Worm (Caenorhabditis elegans) whole organism, young adult: Measurements from ENCODE around the gene scl-8.
A peak's percentile ranks its signal among the peaks of the same experiment; 100 is the strongest.

Source experiments
- B0035.1 ChIP-seq: sonication (generic microtip); optimal IDR thresholded peaks from 2 replicates; lab custom pipeline; 2016; ENCODE audit warnings: missing genetic modification characterization, mild to moderate bottlenecking, missing compliant biosample characterization, missing genotype, missing genetic modification reagents
- C17E4.6 ChIP-seq: fragments of 200-800 bp; sonication (Bioruptor generic); IDR thresholded peaks from 2 replicates; pipeline ENCODE4 v1.3.6; 2022; ENCODE audit warnings: missing genetic modification reagents, missing genetic modification characterization, missing compliant biosample characterization
- F33H1.4 ChIP-seq: fragments of 200-800 bp; sonication (Bioruptor generic); IDR thresholded peaks from 2 replicates; pipeline ENCODE4 v1.3.6; 2022; ENCODE audit warnings: missing genetic modification reagents, missing genetic modification characterization, missing compliant biosample characterization
- F37B4.10 ChIP-seq: fragments of 200-800 bp; sonication (Bioruptor generic); IDR thresholded peaks from 2 replicates; pipeline ENCODE4 v1.3.6; 2022; ENCODE audit warnings: missing genetic modification characterization, missing compliant biosample characterization
- F39B2.1 ChIP-seq: fragments of 200-800 bp; sonication (Bioruptor generic); IDR thresholded peaks from 2 replicates; pipeline ENCODE4 v1.3.6; 2022; ENCODE audit warnings: missing genetic modification reagents, missing genetic modification characterization, missing compliant biosample characterization
- Y56A3A.18 ChIP-seq: fragments of 200-800 bp; sonication (Bioruptor generic); IDR thresholded peaks from 2 replicates; pipeline ENCODE4 v1.3.6; 2022; ENCODE audit warnings: missing genetic modification reagents, missing genetic modification characterization, missing compliant biosample characterization
- Y67H2A.10 ChIP-seq: fragments of 200-800 bp; sonication (Bioruptor generic); conservative IDR thresholded peaks from 2 replicates; pipeline ENCODE4 v1.3.6; 2022; ENCODE audit warnings: missing genetic modification reagents, missing genetic modification characterization, missing compliant biosample characterization
- Y79H2A.3 ChIP-seq: fragments of 200-800 bp; sonication (Bioruptor generic); conservative IDR thresholded peaks from 2 replicates; pipeline ENCODE4 v1.3.6; 2022; ENCODE audit warnings: missing genetic modification reagents, missing genetic modification characterization, missing compliant biosample characterization
- akir-1 ChIP-seq: fragments of 200-800 bp; sonication (Bioruptor generic); optimal IDR thresholded peaks from 2 replicates; lab custom pipeline; 2018; ENCODE audit warnings: mild to moderate bottlenecking, missing genetic modification characterization, moderate library complexity, missing compliant biosample characterization
- aptf-2 ChIP-seq: fragments of 200-800 bp; sonication (Bioruptor generic); conservative IDR thresholded peaks from 2 replicates; pipeline ENCODE4 v1.3.6; 2022; ENCODE audit warnings: missing genetic modification reagents, missing genetic modification characterization, missing compliant biosample characterization
- attf-5 ChIP-seq: fragments of 200-800 bp; sonication (Bioruptor generic); optimal IDR thresholded peaks from 2 replicates; lab custom pipeline; 2018; ENCODE audit warnings: mild to moderate bottlenecking, missing genetic modification characterization, missing compliant biosample characterization
- cebp-1 ChIP-seq, 2 experiments: fragments of 200-800 bp in 1 of 2; sonication (Bioruptor generic) in 1 of 2; sonication (generic microtip) in 1 of 2; IDR thresholded peaks in 1 of 2; optimal IDR thresholded peaks in 1 of 2; 2 replicates each; pipeline versions ENCODE4 v1.3.6 to Lab custom; 2017 to 2022; ENCODE audit warnings: missing compliant biosample characterization in 2 of 2, missing genetic modification characterization in 2 of 2, mild to moderate bottlenecking in 1 of 2, missing genetic modification reagents in 1 of 2, moderate library complexity in 1 of 2
- cebp-2 ChIP-seq: fragments of 200-800 bp; sonication (Bioruptor generic); IDR thresholded peaks from 2 replicates; pipeline ENCODE4 v1.3.6; 2022; ENCODE audit warnings: missing genetic modification characterization, missing compliant biosample characterization
- ceh-40 ChIP-seq: fragments of 200-800 bp; sonication (Bioruptor generic); IDR thresholded peaks from 2 replicates; pipeline ENCODE4 v1.3.6; 2022; ENCODE audit warnings: missing genetic modification characterization, missing compliant biosample characterization
- ceh-79 ChIP-seq: sonication (generic microtip); optimal IDR thresholded peaks from 2 replicates; lab custom pipeline; 2017; ENCODE audit warnings: mild to moderate bottlenecking, missing genetic modification characterization, missing compliant biosample characterization
- chd-7 ChIP-seq: sonication (generic microtip); optimal IDR thresholded peaks from 2 replicates; lab custom pipeline; 2016; ENCODE audit warnings: mild to moderate bottlenecking, missing genetic modification characterization, moderate library complexity, missing compliant biosample characterization
- dox-1 ChIP-seq: fragments of 200-800 bp; sonication (Bioruptor generic); IDR thresholded peaks from 2 replicates; pipeline ENCODE4 v1.3.6; 2022; ENCODE audit warnings: missing genetic modification reagents, missing genetic modification characterization, missing compliant biosample characterization
- dpl-1 ChIP-seq: fragments of 150-350 bp; optimal IDR thresholded peaks from 2 replicates; lab custom pipeline; 2014; ENCODE audit warnings: missing biosample characterization, missing genetic modification reagents, missing genetic modification characterization
- egl-44 ChIP-seq: fragments of 200-800 bp; sonication (Bioruptor generic); IDR thresholded peaks from 2 replicates; pipeline ENCODE4 v1.3.6; 2022; ENCODE audit warnings: missing genetic modification reagents, missing genetic modification characterization, missing compliant biosample characterization
- egrh-3 ChIP-seq: fragments of 200-800 bp; sonication (Bioruptor generic); IDR thresholded peaks from 2 replicates; pipeline ENCODE4 v1.3.6; 2022; ENCODE audit warnings: missing genetic modification reagents, missing genetic modification characterization, missing compliant biosample characterization
- ets-4 ChIP-seq: fragments of 200-800 bp; sonication (Bioruptor generic); optimal IDR thresholded peaks from 2 replicates; lab custom pipeline; 2018; ENCODE audit warnings: mild to moderate bottlenecking, missing genetic modification characterization, missing compliant biosample characterization
- fkh-3 ChIP-seq: sonication (generic microtip); optimal IDR thresholded peaks from 2 replicates; lab custom pipeline; 2016; ENCODE audit warnings: mild to moderate bottlenecking, missing genetic modification characterization, missing compliant biosample characterization
- hmg-1.2 ChIP-seq: fragments of 200-800 bp; sonication (Bioruptor generic); IDR thresholded peaks from 2 replicates; pipeline ENCODE4 v1.3.6; 2022; ENCODE audit warnings: missing genetic modification reagents, missing genetic modification characterization, missing compliant biosample characterization
- hmg-20 ChIP-seq: fragments of 200-800 bp; sonication (Bioruptor generic); IDR thresholded peaks from 2 replicates; pipeline ENCODE4 v1.3.6; 2022; ENCODE audit warnings: missing genetic modification reagents, missing genetic modification characterization, missing compliant biosample characterization
- lag-1 ChIP-seq: fragments of 200-800 bp; sonication (Bioruptor generic); IDR thresholded peaks from 2 replicates; pipeline ENCODE4 v1.3.6; 2022; ENCODE audit warnings: missing genetic modification reagents, missing genetic modification characterization, missing compliant biosample characterization
- lin-35 ChIP-seq, 3 experiments: fragments of 150-350 bp in 2 of 3; sonication (generic microtip) in 1 of 3; optimal IDR thresholded peaks; 2 replicates each; lab custom pipeline; 2014 to 2018; ENCODE audit warnings: missing biosample characterization in 3 of 3, missing genetic modification characterization in 3 of 3, missing genetic modification reagents in 3 of 3
- lin-54 ChIP-seq: fragments of 200-800 bp; sonication (Bioruptor generic); optimal IDR thresholded peaks from 2 replicates; lab custom pipeline; 2018; ENCODE audit warnings: mild to moderate bottlenecking, missing genetic modification characterization, missing compliant biosample characterization
- madf-8 ChIP-seq: fragments of 200-800 bp; sonication (Bioruptor generic); conservative IDR thresholded peaks from 2 replicates; pipeline ENCODE4 v1.3.6; 2022; ENCODE audit warnings: missing genetic modification reagents, missing genetic modification characterization, missing compliant biosample characterization
- mcd-1 ChIP-seq: fragments of 200-800 bp; sonication (Bioruptor generic); IDR thresholded peaks from 2 replicates; pipeline ENCODE4 v1.3.6; 2022; ENCODE audit warnings: missing genetic modification reagents, missing genetic modification characterization, missing compliant biosample characterization
- mes-4 ChIP-seq: sonication (generic microtip); optimal IDR thresholded peaks from 2 replicates; lab custom pipeline; 2016; ENCODE audit warnings: missing genotype, missing genetic modification characterization, missing compliant biosample characterization
- nfya-1 ChIP-seq: sonication (generic microtip); optimal IDR thresholded peaks from 2 replicates; lab custom pipeline; 2017; ENCODE audit warnings: antibody characterized with exemption, missing compliant biosample characterization, missing genetic modification characterization, borderline replicate concordance; ENCODE audit not compliant: insufficient read depth
- nfya-2 ChIP-seq: fragments of 200-800 bp; sonication (Bioruptor generic); IDR thresholded peaks from 2 replicates; pipeline ENCODE4 v1.3.6; 2022; ENCODE audit warnings: missing genetic modification reagents, missing genetic modification characterization, missing compliant biosample characterization
- nfyb-1 ChIP-seq: fragments of 200-800 bp; sonication (Bioruptor generic); IDR thresholded peaks from 2 replicates; pipeline ENCODE4 v1.3.6; 2022; ENCODE audit warnings: missing genetic modification reagents, missing genetic modification characterization, missing compliant biosample characterization
- sdz-38 ChIP-seq: sonication (generic microtip); optimal IDR thresholded peaks from 2 replicates; lab custom pipeline; 2016; ENCODE audit warnings: missing genotype, missing genetic modification characterization, missing compliant biosample characterization
- zfh-2 ChIP-seq: fragments of 200-800 bp; sonication (Bioruptor generic); conservative IDR thresholded peaks from 2 replicates; pipeline ENCODE4 v1.3.6; 2022; ENCODE audit warnings: missing genetic modification reagents, missing genetic modification characterization, missing compliant biosample characterization
- ztf-18 ChIP-seq: sonication (generic microtip); optimal IDR thresholded peaks from 2 replicates; lab custom pipeline; 2016; ENCODE audit warnings: missing genotype, mild to moderate bottlenecking, missing genetic modification characterization, missing compliant biosample characterization
- ztf-22 ChIP-seq: fragments of 200-800 bp; sonication (Bioruptor generic); optimal IDR thresholded peaks from 2 replicates; lab custom pipeline; 2018; ENCODE audit warnings: mild to moderate bottlenecking, missing genetic modification characterization, moderate library complexity, missing compliant biosample characterization
- ztf-25 ChIP-seq: fragments of 200-800 bp; sonication (Bioruptor generic); IDR thresholded peaks from 2 replicates; pipeline ENCODE4 v1.3.6; 2022; ENCODE audit warnings: missing genetic modification reagents, missing genetic modification characterization, missing compliant biosample characterization

Gene scl-8

ce11 chrIV:13071445-13071844 lies at the start of gene scl-8:
scl-8 (plus strand) TSS chrIV:13071745.
- no peak for TF ChIP-seq ceh-40
- no peak for TF ChIP-seq ets-4 (GFP tag; lab: Kevin White, UChicago)
- no peak for TF ChIP-seq lag-1 (GFP tag; lab: Robert Waterston, UW)
- TF ChIP-seq lin-35 (GFP tag; optimal IDR thresholded peaks at IDR 0.05; lab: Kevin White, UChicago), result no peak
- no peak for TF ChIP-seq F37B4.10 (GFP tag; lab: Robert Waterston, UW)
- TF ChIP-seq chd-7 (tag; lab: Kevin White, UChicago), result no peak
- no peak for TF ChIP-seq ztf-18 (tag; lab: Kevin White, UChicago)
- TF ChIP-seq mcd-1, result no peak
- no peak for TF ChIP-seq B0035.1 (tag; lab: Kevin White, UChicago)
- TF ChIP-seq ztf-22 (GFP tag; lab: Kevin White, UChicago), result no peak
- no peak for TF ChIP-seq ztf-25 (GFP tag; lab: Robert Waterston, UW)
- no peak for TF ChIP-seq akir-1
- TF ChIP-seq, all 124 proteins: peak for 0

- TF ChIP-seq lin-54 (GFP tag; lab: Kevin White, UChicago) (no peak), egl-44 (GFP tag; lab: Robert Waterston, UW) (no peak), hmg-1.2 (GFP tag; lab: Robert Waterston, UW) (0 out of 2 replicates have a peak, but pooled peaks have one; percentile 16), ceh-79 (tag; lab: Kevin White, UChicago) (no peak), cebp-2 (peak; percentile 90), egrh-3 (GFP tag; lab: Robert Waterston, UW) (peak; percentile 42; the same call in 1 of the 2 replicates), C17E4.6 (GFP tag; lab: Robert Waterston, UW) (no peak), dpl-1 (GFP tag; lab: Kevin White, UChicago) (no peak), attf-5 (GFP tag; lab: Kevin White, UChicago) (no peak), nfya-1 (tag; lab: Kevin White, UChicago) (no peak), Y79H2A.3 (GFP tag; lab: Robert Waterston, UW) (no peak), mcd-1 (no peak), mes-4 (no peak), nfya-2 (GFP tag; lab: Robert Waterston, UW) (no peak), F37B4.10 (GFP tag; lab: Robert Waterston, UW) (no peak), Y56A3A.18 (GFP tag; lab: Robert Waterston, UW) (no peak), F33H1.4 (no peak), Y67H2A.10 (GFP tag; lab: Robert Waterston, UW) (no peak), madf-8 (GFP tag; lab: Robert Waterston, UW) (no peak), F39B2.1 (GFP tag; lab: Robert Waterston, UW) (no peak), aptf-2 (no peak), sdz-38 (tag; lab: Kevin White, UChicago) (no peak), dox-1 (GFP tag; lab: Robert Waterston, UW) (no peak), hmg-20 (no peak), fkh-3 (tag; lab: Kevin White, UChicago) (no peak), zfh-2 (peak; percentile 90), cebp-1 (GFP tag; IDR thresholded peaks at IDR 0.05; lab: Robert Waterston, UW) (no peak), cebp-1 (tag; optimal IDR thresholded peaks at IDR 0.05; lab: Kevin White, UChicago) (no peak), nfyb-1 (GFP tag; lab: Robert Waterston, UW) (0 out of 2 replicates have a peak, but pooled peaks have one; percentile 17)
Measured at ce11 chrIV:13022892-13023291, 48.7 kb upstream of the scl-8 start.
